Worm (Caenorhabditis elegans) whole organism, L1 larva: ENCODE data around the gene agmo-1.

Source experiments
- C04F5.9 ChIP-seq: sonication (generic microtip); optimal IDR thresholded peaks from 2 replicates; lab custom pipeline; 2016; ENCODE audit warnings: missing genetic modification characterization, missing compliant biosample characterization
- C16A3.4 ChIP-seq: fragments of 150-350 bp; optimal IDR thresholded peaks from 2 replicates; lab custom pipeline; 2014; ENCODE audit warnings: missing biosample characterization, missing genetic modification characterization
- Y116A8C.19 ChIP-seq: sonication (generic microtip); optimal IDR thresholded peaks from 2 replicates; lab custom pipeline; 2016; ENCODE audit warnings: missing compliant biosample characterization, missing genetic modification characterization, borderline replicate concordance
- ceh-88 ChIP-seq: fragments of 200-800 bp; sonication (Bioruptor generic); IDR thresholded peaks from 2 replicates; pipeline ENCODE4 v1.3.6; 2022; ENCODE audit warnings: missing genetic modification characterization, missing compliant biosample characterization
- ces-1 ChIP-seq: fragments of 150-350 bp; optimal IDR thresholded peaks from 2 replicates; lab custom pipeline; 2014; ENCODE audit warnings: missing biosample characterization, missing genetic modification reagents, missing genetic modification characterization
- dpl-1 ChIP-seq, 3 experiments: fragments of 150-350 bp in 2 of 3; sonication (generic microtip) in 1 of 3; optimal IDR thresholded peaks; 2 replicates each; lab custom pipeline; 2014 to 2017; ENCODE audit warnings: missing biosample characterization in 3 of 3, missing genetic modification characterization in 3 of 3, missing genetic modification reagents in 3 of 3
- dsc-1 ChIP-seq: sonication (generic microtip); optimal IDR thresholded peaks from 2 replicates; lab custom pipeline; 2016; ENCODE audit warnings: mild to moderate bottlenecking, missing genetic modification characterization, missing compliant biosample characterization
- efl-1 ChIP-seq, 4 experiments: fragments of 150-350 bp; optimal IDR thresholded peaks in 3 of 4; peaks in 1 of 4; 1 replicate in 1 of 4; 2 replicates in 3 of 4; lab custom pipeline; 2014; ENCODE audit warnings: missing biosample characterization in 2 of 4, missing genetic modification characterization in 2 of 4, missing genetic modification reagents in 2 of 4
- efl-3 ChIP-seq: fragments of 200-800 bp; sonication (Bioruptor generic); optimal IDR thresholded peaks from 2 replicates; lab custom pipeline; 2018; ENCODE audit warnings: mild to moderate bottlenecking, missing genetic modification characterization, missing compliant biosample characterization
- egl-13 ChIP-seq: sonication (generic microtip); optimal IDR thresholded peaks from 2 replicates; lab custom pipeline; 2016; ENCODE audit warnings: missing genotype, missing genetic modification reagents, missing genetic modification characterization, missing compliant biosample characterization
- elt-3 ChIP-seq, 6 experiments: fragments of 150-350 bp in 1 of 6; sonication (generic microtip); optimal IDR thresholded peaks; 2 replicates each; lab custom pipeline; 2017 to 2018; ENCODE audit warnings: missing biosample characterization in 6 of 6, missing genetic modification characterization in 6 of 6, inconsistent platforms in 1 of 6
- fkh-10 ChIP-seq: sonication (generic microtip); optimal IDR thresholded peaks from 2 replicates; lab custom pipeline; 2017; ENCODE audit warnings: missing biosample characterization, missing genetic modification reagents, missing genetic modification characterization
- fkh-4 ChIP-seq: sonication (generic microtip); optimal IDR thresholded peaks from 2 replicates; lab custom pipeline; 2016; ENCODE audit warnings: missing compliant biosample characterization, missing genetic modification characterization, borderline replicate concordance
- fos-1 ChIP-seq: fragments of 150-350 bp; optimal IDR thresholded peaks from 2 replicates; lab custom pipeline; 2014; ENCODE audit warnings: missing biosample characterization, missing genetic modification characterization
- hlh-17 ChIP-seq: fragments of 200-800 bp; sonication (Bioruptor generic); optimal IDR thresholded peaks from 2 replicates; lab custom pipeline; 2018; ENCODE audit warnings: missing genetic modification characterization, mild to moderate bottlenecking, missing compliant biosample characterization, moderate library complexity, borderline replicate concordance
- hlh-4 ChIP-seq: sonication (generic microtip); optimal IDR thresholded peaks from 2 replicates; lab custom pipeline; 2016; ENCODE audit warnings: mild to moderate bottlenecking, missing genetic modification characterization, missing compliant biosample characterization
- hpl-2 ChIP-seq: fragments of 150-350 bp; optimal IDR thresholded peaks from 2 replicates; lab custom pipeline; 2014; ENCODE audit warnings: missing biosample characterization, missing genetic modification reagents, missing genetic modification characterization
- lin-13 ChIP-seq: fragments of 150-350 bp; optimal IDR thresholded peaks from 2 replicates; lab custom pipeline; 2014; ENCODE audit warnings: missing biosample characterization, missing genetic modification reagents, missing genetic modification characterization
- lin-35 ChIP-seq, 2 experiments: fragments of 150-350 bp; optimal IDR thresholded peaks; 2 replicates each; lab custom pipeline; 2014; ENCODE audit warnings: missing biosample characterization in 2 of 2, missing genetic modification characterization in 2 of 2, missing genetic modification reagents in 2 of 2
- lir-3 ChIP-seq: sonication (generic microtip); optimal IDR thresholded peaks from 2 replicates; lab custom pipeline; 2016; ENCODE audit warnings: mild to moderate bottlenecking, missing genetic modification characterization, moderate library complexity, missing compliant biosample characterization; ENCODE audit not compliant: poor library complexity
- lsy-2 ChIP-seq, 2 experiments: fragments of 150-350 bp; optimal IDR thresholded peaks; 2 replicates each; lab custom pipeline; 2014; ENCODE audit warnings: missing biosample characterization in 2 of 2, missing genetic modification characterization in 2 of 2
- mep-1 ChIP-seq: fragments of 150-350 bp; optimal IDR thresholded peaks from 2 replicates; lab custom pipeline; 2014; ENCODE audit warnings: missing biosample characterization, missing genetic modification characterization
- nhr-12 ChIP-seq: sonication (generic microtip); optimal IDR thresholded peaks from 2 replicates; lab custom pipeline; 2017; ENCODE audit warnings: missing biosample characterization, missing genetic modification characterization
- nhr-47 ChIP-seq: sonication (generic microtip); optimal IDR thresholded peaks from 2 replicates; lab custom pipeline; 2016; ENCODE audit warnings: mild to moderate bottlenecking, missing genetic modification characterization, moderate library complexity, missing compliant biosample characterization
- nhr-76 ChIP-seq: sonication (generic microtip); optimal IDR thresholded peaks from 2 replicates; lab custom pipeline; 2017; ENCODE audit warnings: missing biosample characterization, missing genetic modification characterization
- pax-3 ChIP-seq: fragments of 200-800 bp; sonication (Bioruptor generic); optimal IDR thresholded peaks from 2 replicates; lab custom pipeline; 2018; ENCODE audit warnings: mild to moderate bottlenecking, missing genetic modification characterization, moderate library complexity, missing compliant biosample characterization
- pqm-1 ChIP-seq: sonication (generic microtip); optimal IDR thresholded peaks from 3 replicates; lab custom pipeline; 2017; ENCODE audit warnings: missing biosample characterization, missing genetic modification characterization
- skn-1 ChIP-seq: fragments of 150-350 bp; optimal IDR thresholded peaks from 2 replicates; lab custom pipeline; 2014; ENCODE audit warnings: missing biosample characterization, missing genetic modification characterization
- tlp-1 ChIP-seq: fragments of 150-350 bp; optimal IDR thresholded peaks from 2 replicates; lab custom pipeline; 2014; ENCODE audit warnings: missing biosample characterization, missing genetic modification characterization
- unc-130 ChIP-seq: fragments of 150-350 bp; optimal IDR thresholded peaks from 2 replicates; lab custom pipeline; 2017; ENCODE audit warnings: missing biosample characterization, missing genetic modification characterization, inconsistent platforms
- unc-30 ChIP-seq: sonication (generic microtip); optimal IDR thresholded peaks from 2 replicates; lab custom pipeline; 2017; ENCODE audit warnings: missing biosample characterization, missing genetic modification characterization
- unc-98 ChIP-seq: fragments of 200-800 bp; sonication (Bioruptor generic); IDR thresholded peaks from 2 replicates; pipeline ENCODE4 v1.3.6; 2022; ENCODE audit warnings: missing genetic modification characterization, missing compliant biosample characterization
- zip-4 ChIP-seq: fragments of 200-800 bp; sonication (Bioruptor generic); optimal IDR thresholded peaks from 2 replicates; lab custom pipeline; 2018; ENCODE audit warnings: mild to moderate bottlenecking, missing genetic modification characterization, moderate library complexity, missing compliant biosample characterization
- ztf-11 ChIP-seq, 2 experiments: sonication (generic microtip); optimal IDR thresholded peaks; 2 replicates each; lab custom pipeline; 2016 to 2017; ENCODE audit warnings: missing genetic modification characterization in 2 of 2, missing biosample characterization in 1 of 2, missing compliant biosample characterization in 1 of 2
- ztf-4 ChIP-seq: fragments of 150-350 bp; optimal IDR thresholded peaks from 2 replicates; lab custom pipeline; 2014; ENCODE audit warnings: missing biosample characterization, missing genetic modification characterization

Gene agmo-1

DNA sequence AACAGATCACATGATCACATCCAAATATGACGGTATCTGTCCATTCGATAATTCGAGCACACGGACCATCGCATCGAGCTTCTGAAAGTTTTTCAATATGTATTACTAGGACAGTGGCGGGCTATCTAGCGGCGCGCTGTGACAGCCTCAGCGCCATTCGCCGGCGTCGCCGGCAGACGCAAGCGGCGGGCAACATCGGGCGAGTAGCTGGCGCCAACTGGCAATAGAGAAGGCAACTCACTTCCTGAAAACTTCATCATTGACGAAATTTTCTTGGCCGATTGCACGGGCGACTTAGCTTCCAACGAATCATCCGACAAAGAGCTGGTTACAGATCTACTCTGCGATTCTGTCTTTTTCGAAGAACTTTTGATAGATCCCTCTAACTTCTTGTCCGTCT, 10.1 kb downstream of the agmo-1 start:
- TF ChIP-seq hpl-2 (GFP tag; lab: Kevin White, UChicago), result no peak
- no peak for TF ChIP-seq ces-1 (GFP tag; lab: Kevin White, UChicago)
- no peak for TF ChIP-seq hlh-4 (tag; lab: Kevin White, UChicago)
- TF ChIP-seq C16A3.4, result no peak
- no peak for TF ChIP-seq zip-4 (GFP tag; lab: Kevin White, UChicago)
- TF ChIP-seq dsc-1 (tag; lab: Kevin White, UChicago), result no peak
- TF ChIP-seq nhr-76 (tag; lab: Kevin White, UChicago), result no peak
- no peak for TF ChIP-seq efl-1 (optimal IDR thresholded peaks at IDR 0.05; lab: Kevin White, UChicago)
- no peak for TF ChIP-seq efl-1 (GFP tag; optimal IDR thresholded peaks at IDR 0.05 in 1 of 2; lab: Kevin White, UChicago)
- no peak for TF ChIP-seq ztf-4 (tag; lab: Kevin White, UChicago)
- no peak for TF ChIP-seq C04F5.9 (tag; lab: Kevin White, UChicago)
- TF ChIP-seq efl-3 (GFP tag; lab: Kevin White, UChicago), result no peak

DNA sequence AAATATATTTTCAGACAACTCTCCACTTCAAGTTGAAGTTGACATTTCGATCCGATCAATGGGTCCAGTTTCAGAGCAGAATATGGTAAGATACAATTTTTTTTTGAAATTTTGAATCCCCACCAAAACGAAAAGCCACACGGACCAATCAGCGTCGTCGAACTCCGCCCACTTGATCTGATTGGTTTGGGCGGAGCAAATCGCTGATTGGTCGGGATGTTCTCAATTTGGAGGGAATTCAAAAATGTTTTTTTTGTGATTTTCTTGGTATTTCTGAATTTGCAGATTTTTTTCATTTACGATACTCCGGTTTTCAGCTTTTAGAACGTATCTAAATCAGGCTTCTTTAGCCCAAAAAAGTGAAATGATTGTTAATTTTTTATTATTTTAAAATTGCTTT, 12.9 kb downstream of the agmo-1 start:
- no peak for TF ChIP-seq skn-1 (tag; lab: Kevin White, UChicago)
- no peak for TF ChIP-seq unc-130
- TF ChIP-seq dpl-1 (GFP tag; optimal IDR thresholded peaks at IDR 0.05; lab: Kevin White, UChicago), result no peak
- no peak for TF ChIP-seq mep-1 (tag; lab: Kevin White, UChicago)
- TF ChIP-seq elt-3 (tag; optimal IDR thresholded peaks at IDR 0.05; lab: Kevin White, UChicago), result no peak
- no peak for TF ChIP-seq nhr-12
- TF ChIP-seq lin-13 (GFP tag; lab: Kevin White, UChicago), result no peak
- no peak for TF ChIP-seq egl-13 (tag; lab: Kevin White, UChicago)
- no peak for TF ChIP-seq lsy-2 (tag; optimal IDR thresholded peaks at IDR 0.05; lab: Kevin White, UChicago)
- TF ChIP-seq zip-4 (GFP tag; lab: Kevin White, UChicago), result no peak
- TF ChIP-seq nhr-47 (tag; lab: Kevin White, UChicago), result no peak
- no peak for TF ChIP-seq hlh-4 (tag; lab: Kevin White, UChicago)
- no peak for TF ChIP-seq lin-35 (GFP tag; optimal IDR thresholded peaks at IDR 0.05; lab: Kevin White, UChicago)
- no peak for TF ChIP-seq hlh-17 (GFP tag; lab: Kevin White, UChicago)
- no peak for TF ChIP-seq lir-3 (tag; lab: Kevin White, UChicago)
- TF ChIP-seq unc-30 (tag; lab: Kevin White, UChicago), result no peak
- no peak for TF ChIP-seq hpl-2 (GFP tag; lab: Kevin White, UChicago)
- no peak for TF ChIP-seq pax-3 (tag; lab: Kevin White, UChicago)
- TF ChIP-seq Y116A8C.19, result no peak
- no peak for TF ChIP-seq ztf-11 (tag; optimal IDR thresholded peaks at IDR 0.05; lab: Kevin White, UChicago)
- TF ChIP-seq, all 84 proteins: peak for 0

DNA sequence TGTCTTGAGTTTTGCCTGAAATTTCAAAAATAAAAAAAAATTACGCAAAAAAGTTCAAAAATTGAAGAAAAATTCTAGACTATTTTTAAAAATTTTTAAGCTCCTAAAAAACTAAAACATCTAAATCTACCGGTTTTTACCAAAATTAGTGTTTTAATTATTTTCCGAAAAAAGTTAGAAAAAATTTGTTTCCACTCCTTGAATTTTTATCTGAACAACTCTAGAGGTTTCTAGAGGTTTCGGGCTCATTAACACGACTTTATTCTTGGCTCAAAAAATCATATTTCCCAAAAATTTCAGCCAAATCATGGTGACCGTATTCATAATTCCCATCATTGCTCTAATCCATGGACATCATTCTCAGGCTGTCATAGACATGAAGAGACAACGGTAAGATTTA, 13.5 kb downstream of the agmo-1 start, which contains the start of gene lgc-37:
lgc-37 (plus strand) TSS at position 301 of the 400 bp plus-strand sequence.
- no peak for TF ChIP-seq fos-1
- TF ChIP-seq tlp-1 (tag; lab: Kevin White, UChicago), result no peak
- no peak for TF ChIP-seq mep-1 (tag; lab: Kevin White, UChicago)
- TF ChIP-seq unc-98 (GFP tag; lab: Robert Waterston, UW), result no peak
- no peak for TF ChIP-seq fkh-10 (GFP tag; lab: Kevin White, UChicago)
- no peak for TF ChIP-seq ceh-88 (GFP tag; lab: Robert Waterston, UW)
- no peak for TF ChIP-seq pqm-1 (tag; lab: Kevin White, UChicago)
- TF ChIP-seq fkh-4 (tag; lab: Kevin White, UChicago), result no peak

DNA sequence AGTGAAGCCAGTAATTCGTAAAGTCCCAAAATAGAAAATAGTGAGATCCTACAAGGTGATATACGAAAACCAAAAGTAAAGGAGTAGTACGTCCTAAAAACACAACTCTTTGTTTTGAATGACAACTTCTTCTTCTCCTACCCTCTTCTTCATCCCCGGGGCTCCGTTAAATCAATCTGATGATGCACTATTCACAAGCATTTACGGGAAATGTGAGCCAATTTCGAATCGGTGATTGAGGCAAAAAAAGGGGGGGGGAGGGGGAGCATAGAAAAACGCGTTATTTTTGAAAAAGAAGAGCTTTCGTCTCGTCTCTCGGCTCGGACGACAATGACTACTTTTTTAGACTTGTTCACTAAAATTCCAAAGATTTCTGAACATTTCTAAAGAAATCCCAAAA, 14.5 kb downstream of the agmo-1 start:
- TF ChIP-seq pqm-1 (tag; lab: Kevin White, UChicago) (no peak), skn-1 (tag; lab: Kevin White, UChicago) (no peak), fkh-10 (GFP tag; lab: Kevin White, UChicago) (peak; percentile 82)
